Worm (Caenorhabditis elegans) whole organism, late embryonic: ENCODE results near the gene dhcr-24.
A peak's percentile ranks its signal among the peaks of the same experiment; 100 is the strongest.

ENCODE experiments used
- F13H6.1 ChIP-seq: sonication (generic microtip); optimal IDR thresholded peaks from 2 replicates; lab custom pipeline; 2016; ENCODE audit warnings: missing genetic modification characterization, missing compliant biosample characterization
- K09A11.1 ChIP-seq: sonication (generic microtip); optimal IDR thresholded peaks from 2 replicates; lab custom pipeline; 2017; ENCODE audit warnings: antibody characterized with exemption, mild to moderate bottlenecking, missing genetic modification characterization, missing compliant biosample characterization; ENCODE audit not compliant: insufficient read depth
- ama-1 ChIP-seq: fragments of 150-350 bp; optimal IDR thresholded peaks from 2 replicates; lab custom pipeline; 2014
- dmd-4 ChIP-seq: sonication (generic microtip); optimal IDR thresholded peaks from 2 replicates; lab custom pipeline; 2016; ENCODE audit warnings: borderline replicate concordance, missing genetic modification characterization, missing compliant biosample characterization
- elt-2 ChIP-seq: sonication (generic microtip); optimal IDR thresholded peaks from 2 replicates; lab custom pipeline; 2016; ENCODE audit warnings: missing genetic modification reagents, missing genetic modification characterization, missing compliant biosample characterization
- fax-1 ChIP-seq: sonication (generic microtip); optimal IDR thresholded peaks from 2 replicates; lab custom pipeline; 2016; ENCODE audit warnings: missing genotype, missing genetic modification characterization, missing compliant biosample characterization
- fkh-10 ChIP-seq: fragments of 150-350 bp; optimal IDR thresholded peaks from 2 replicates; lab custom pipeline; 2014; ENCODE audit warnings: missing biosample characterization, missing genetic modification reagents, missing genetic modification characterization
- lin-11 ChIP-seq: fragments of 200-800 bp; sonication (Bioruptor generic); optimal IDR thresholded peaks from 2 replicates; lab custom pipeline; 2018; ENCODE audit warnings: mild to moderate bottlenecking, missing genetic modification characterization, missing compliant biosample characterization
- nfya-1 ChIP-seq: sonication (generic microtip); optimal IDR thresholded peaks from 2 replicates; lab custom pipeline; 2017; ENCODE audit warnings: missing genetic modification characterization, mild to moderate bottlenecking, missing compliant biosample characterization, antibody characterized with exemption, moderate library complexity
- nhr-232 ChIP-seq: sonication (generic microtip); optimal IDR thresholded peaks from 2 replicates; lab custom pipeline; 2016; ENCODE audit warnings: missing genetic modification characterization, missing compliant biosample characterization
- ref-2 ChIP-seq: sonication (generic microtip); optimal IDR thresholded peaks from 2 replicates; lab custom pipeline; 2016; ENCODE audit warnings: missing genetic modification characterization, missing compliant biosample characterization
- unc-55 ChIP-seq: sonication (generic microtip); optimal IDR thresholded peaks from 2 replicates; lab custom pipeline; 2017; ENCODE audit warnings: missing biosample characterization, missing genetic modification reagents, missing genetic modification characterization
- zip-5 ChIP-seq: sonication (generic microtip); optimal IDR thresholded peaks from 2 replicates; lab custom pipeline; 2016; ENCODE audit warnings: missing genetic modification characterization, missing compliant biosample characterization

- no peak for TF ChIP-seq ama-1
- TF ChIP-seq ref-2, result peak; percentile 64
- peak; percentile 77 for TF ChIP-seq nhr-232 (tag; lab: Kevin White, UChicago)
- TF ChIP-seq zip-5 (tag; lab: Kevin White, UChicago), result peak; percentile 13
- no peak for TF ChIP-seq fkh-10 (GFP tag; lab: Kevin White, UChicago)
- TF ChIP-seq lin-11 (tag; lab: Kevin White, UChicago), result peak; percentile 69
- no peak for TF ChIP-seq unc-55 (GFP tag; lab: Kevin White, UChicago)
- TF ChIP-seq K09A11.1 (tag; lab: Kevin White, UChicago), result peak; percentile 49
- TF ChIP-seq fax-1 (tag; lab: Kevin White, UChicago), result peak; percentile 27
- TF ChIP-seq F13H6.1 (tag; lab: Kevin White, UChicago), result peak; percentile 24
- TF ChIP-seq elt-2, result peak; percentile 86
- peak; percentile 58 for TF ChIP-seq dmd-4 (tag; lab: Kevin White, UChicago)
- TF ChIP-seq nfya-1 (tag; lab: Kevin White, UChicago), result peak; percentile 61
Observed at ce11 chrX:2613077-2613476, 49.1 kb upstream of the dhcr-24 start.
